Worm (Caenorhabditis elegans) whole organism, early embryonic: Measurements from ENCODE around the gene bar-1.

Experiments used
- B0310.2 ChIP-seq: sonication (generic microtip); optimal IDR thresholded peaks from 2 replicates; lab custom pipeline; 2016; ENCODE audit warnings: mild to moderate bottlenecking, missing genetic modification characterization, missing compliant biosample characterization
- F13C5.2 ChIP-seq: sonication (generic microtip); optimal IDR thresholded peaks from 2 replicates; lab custom pipeline; 2017; ENCODE audit warnings: mild to moderate bottlenecking, missing genetic modification characterization, inconsistent platforms, missing compliant biosample characterization
- aly-1 ChIP-seq: sonication (generic microtip); optimal IDR thresholded peaks from 2 replicates; lab custom pipeline; 2016; ENCODE audit warnings: missing genetic modification characterization, missing compliant biosample characterization
- ama-1 ChIP-seq: fragments of 150-350 bp; optimal IDR thresholded peaks from 2 replicates; lab custom pipeline; 2014
- ceh-13 ChIP-seq: fragments of 200-800 bp; sonication (Bioruptor generic); optimal IDR thresholded peaks from 2 replicates; lab custom pipeline; 2018; ENCODE audit warnings: mild to moderate bottlenecking, missing genetic modification characterization, missing compliant biosample characterization
- ceh-36 ChIP-seq: sonication (generic microtip); optimal IDR thresholded peaks from 2 replicates; lab custom pipeline; 2016; ENCODE audit warnings: missing genetic modification characterization, inconsistent platforms, missing compliant biosample characterization
- ets-7 ChIP-seq: sonication (generic microtip); optimal IDR thresholded peaks from 2 replicates; lab custom pipeline; 2016; ENCODE audit warnings: missing genotype, missing genetic modification characterization, missing compliant biosample characterization
- flt-1 ChIP-seq: fragments of 200-800 bp; sonication (Bioruptor generic); IDR thresholded peaks from 2 replicates; pipeline ENCODE4 v1.3.6; 2022; ENCODE audit warnings: missing genetic modification characterization, missing compliant biosample characterization
- hmbx-1 ChIP-seq: sonication (generic microtip); optimal IDR thresholded peaks from 2 replicates; lab custom pipeline; 2016; ENCODE audit warnings: mild to moderate bottlenecking, missing genetic modification characterization, missing compliant biosample characterization
- hmg-4 ChIP-seq: fragments of 200-800 bp; sonication (Bioruptor generic); optimal IDR thresholded peaks from 2 replicates; lab custom pipeline; 2018; ENCODE audit warnings: mild to moderate bottlenecking, missing genetic modification characterization, missing compliant biosample characterization
- hnd-1 ChIP-seq: sonication (generic microtip); optimal IDR thresholded peaks from 2 replicates; lab custom pipeline; 2016; ENCODE audit warnings: missing genetic modification characterization, missing compliant biosample characterization
- pes-1 ChIP-seq: fragments of 200-800 bp; sonication (Bioruptor generic); IDR thresholded peaks from 2 replicates; pipeline ENCODE4 v1.3.6; 2022; ENCODE audit warnings: missing genetic modification reagents, missing genetic modification characterization, missing compliant biosample characterization
- scrt-1 ChIP-seq: fragments of 200-800 bp; sonication (Bioruptor generic); IDR thresholded peaks from 2 replicates; pipeline ENCODE4 v1.3.6; 2022; ENCODE audit warnings: missing genetic modification characterization, missing compliant biosample characterization
- sea-1 ChIP-seq: fragments of 200-800 bp; sonication (Bioruptor generic); conservative IDR thresholded peaks from 2 replicates; pipeline ENCODE4 v1.3.6; 2022; ENCODE audit warnings: missing genetic modification characterization, missing compliant biosample characterization
- tbx-11 ChIP-seq: fragments of 200-800 bp; sonication (Bioruptor generic); IDR thresholded peaks from 2 replicates; pipeline ENCODE4 v1.3.6; 2022; ENCODE audit warnings: missing genetic modification characterization, missing compliant biosample characterization
- tbx-37 ChIP-seq: fragments of 200-800 bp; sonication (Bioruptor generic); conservative IDR thresholded peaks from 2 replicates; pipeline ENCODE4 v1.3.6; 2022; ENCODE audit warnings: missing genetic modification reagents, missing genetic modification characterization, missing compliant biosample characterization
- tra-4 ChIP-seq: sonication (generic microtip); optimal IDR thresholded peaks from 2 replicates; lab custom pipeline; 2017; ENCODE audit warnings: missing genetic modification characterization, missing compliant biosample characterization

bar-1 gene

ce11 chrX:7151976-7152528 lies 18.4 kb downstream of the bar-1 start:
- TF ChIP-seq tbx-37 (GFP tag; lab: Robert Waterston, UW) (no peak), ets-7 (tag; lab: Kevin White, UChicago) (no peak), flt-1 (GFP tag; lab: Robert Waterston, UW) (no peak), hmg-4 (GFP tag; lab: Kevin White, UChicago) (no peak), aly-1 (no peak), hnd-1 (tag; lab: Kevin White, UChicago) (no peak), F13C5.2 (tag; lab: Kevin White, UChicago) (no peak), pes-1 (GFP tag; lab: Robert Waterston, UW) (no peak), hmbx-1 (tag; lab: Kevin White, UChicago) (no peak), B0310.2 (tag; lab: Kevin White, UChicago) (no peak)

- TF ChIP-seq hmg-4 (GFP tag; lab: Kevin White, UChicago) = peak; percentile 39
- no peak for TF ChIP-seq hnd-1 (tag; lab: Kevin White, UChicago)
- TF ChIP-seq tra-4 = no peak
Measured at ce11 chrX:7151189-7151857, 19.1 kb downstream of the bar-1 start, which contains the start of gene lam-2. Gene lam-2 (minus strand): TSS chrX:7151239.

- TF ChIP-seq ama-1 (no peak), B0310.2 (tag; lab: Kevin White, UChicago) (no peak), F13C5.2 (tag; lab: Kevin White, UChicago) (no peak)
Measured at ce11 chrX:7149670-7150069, 20.8 kb downstream of the bar-1 start.

- TF ChIP-seq F13C5.2 (tag; lab: Kevin White, UChicago) (no peak), ama-1 (peak; percentile 17)
Measured at ce11 chrX:7143515-7143914, 26.9 kb downstream of the bar-1 start, which contains the start of gene alh-10. Gene alh-10 (minus strand): TSS chrX:7143641.

- TF ChIP-seq ets-7 (tag; lab: Kevin White, UChicago) = no peak
Measured at ce11 chrX:7140682-7141254, 29.7 kb downstream of the bar-1 start.

- TF ChIP-seq B0310.2 (tag; lab: Kevin White, UChicago) = no peak
- TF ChIP-seq hmg-4 (GFP tag; lab: Kevin White, UChicago) = no peak
- TF ChIP-seq tra-4 = no peak
- no peak for TF ChIP-seq tbx-11 (GFP tag; lab: Robert Waterston, UW)
- TF ChIP-seq ceh-36 (tag; lab: Kevin White, UChicago) = no peak
- TF ChIP-seq ceh-13 (GFP tag; lab: Kevin White, UChicago) = no peak
- no peak for TF ChIP-seq scrt-1 (GFP tag; lab: Robert Waterston, UW)
- TF ChIP-seq pes-1 (GFP tag; lab: Robert Waterston, UW) = no peak
- TF ChIP-seq tbx-37 (GFP tag; lab: Robert Waterston, UW) = no peak
- TF ChIP-seq aly-1 = no peak
- no peak for TF ChIP-seq ets-7 (tag; lab: Kevin White, UChicago)
- no peak for TF ChIP-seq sea-1 (GFP tag; lab: Robert Waterston, UW)
- no peak for TF ChIP-seq ama-1
Measured at ce11 chrX:7139614-7140013, 30.8 kb downstream of the bar-1 start, which contains the start of gene clec-86. Gene clec-86 (plus strand): TSS chrX:7139875.

- TF ChIP-seq B0310.2 (tag; lab: Kevin White, UChicago) (no peak), tra-4 (no peak), aly-1 (no peak), ceh-13 (GFP tag; lab: Kevin White, UChicago) (no peak), pes-1 (GFP tag; lab: Robert Waterston, UW) (no peak), tbx-37 (GFP tag; lab: Robert Waterston, UW) (no peak), ama-1 (no peak), scrt-1 (GFP tag; lab: Robert Waterston, UW) (no peak), ceh-36 (tag; lab: Kevin White, UChicago) (no peak), flt-1 (GFP tag; lab: Robert Waterston, UW) (no peak), hnd-1 (tag; lab: Kevin White, UChicago) (no peak), F13C5.2 (tag; lab: Kevin White, UChicago) (no peak), hmbx-1 (tag; lab: Kevin White, UChicago) (no peak), sea-1 (GFP tag; lab: Robert Waterston, UW) (no peak), hmg-4 (GFP tag; lab: Kevin White, UChicago) (no peak), ets-7 (tag; lab: Kevin White, UChicago) (no peak), tbx-11 (GFP tag; lab: Robert Waterston, UW) (no peak)
Measured at ce11 chrX:7131206-7131605, 39.2 kb downstream of the bar-1 start.

- TF ChIP-seq scrt-1 (GFP tag; lab: Robert Waterston, UW) = no peak
- no peak for TF ChIP-seq hmg-4 (GFP tag; lab: Kevin White, UChicago)
- TF ChIP-seq tra-4 = no peak
- TF ChIP-seq ceh-13 (GFP tag; lab: Kevin White, UChicago) = no peak
- no peak for TF ChIP-seq tbx-11 (GFP tag; lab: Robert Waterston, UW)
Measured at ce11 chrX:7129460-7129859, 41.0 kb downstream of the bar-1 start.
